Fruit fly (Drosophila melanogaster) whole organism, embryonic: ENCODE results near the gene CG16965.
A peak's percentile ranks its signal among the peaks of the same experiment; 100 is the strongest.

Experiments
- Awh ChIP-seq: fragments of 200-800 bp; sonication (Bioruptor generic); IDR thresholded peaks from 2 replicates; pipeline ENCODE4, ENCODE4 v1.3.6; 2022; ENCODE audit warnings: missing biosample characterization, missing genetic modification characterization
- Bdp1 ChIP-seq: fragments of 200-800 bp; sonication (Bioruptor generic); optimal IDR thresholded peaks from 3 replicates; lab custom pipeline; 2016; ENCODE audit warnings: missing biosample characterization, missing genetic modification characterization
- CG10147 ChIP-seq: fragments of 200-800 bp; sonication (Bioruptor generic); optimal IDR thresholded peaks from 2 replicates; lab custom pipeline; 2019; ENCODE audit warnings: missing biosample characterization, mild to moderate bottlenecking, missing genetic modification characterization, moderate library complexity
- CG10565 ChIP-seq: fragments of 200-800 bp; sonication (Bioruptor generic); optimal IDR thresholded peaks from 3 replicates; lab custom pipeline; 2016; ENCODE audit warnings: missing biosample characterization, mild to moderate bottlenecking, missing genetic modification characterization
- CG11723 ChIP-seq: fragments of 200-800 bp; sonication (Bioruptor generic); optimal IDR thresholded peaks from 2 replicates; lab custom pipeline; 2017; ENCODE audit warnings: missing biosample characterization, mild to moderate bottlenecking, missing genetic modification characterization
- CG12391 ChIP-seq: fragments of 200-800 bp; sonication (Bioruptor generic); optimal IDR thresholded peaks from 3 replicates; lab custom pipeline; 2018; ENCODE audit warnings: missing biosample characterization, mild to moderate bottlenecking, missing genetic modification characterization, moderate library complexity
- CG16815 ChIP-seq: fragments of 200-800 bp; sonication (Bioruptor generic); optimal IDR thresholded peaks from 3 replicates; lab custom pipeline; 2017; ENCODE audit warnings: missing biosample characterization, mild to moderate bottlenecking, missing genetic modification characterization
- CG17328 ChIP-seq: fragments of 200-800 bp; sonication (Bioruptor generic); IDR thresholded peaks from 2 replicates; pipeline ENCODE4 v1.3.6; 2022; ENCODE audit warnings: missing biosample characterization, missing genetic modification characterization
- CG17568 ChIP-seq: fragments of 200-800 bp; sonication (Bioruptor generic); optimal IDR thresholded peaks from 2 replicates; lab custom pipeline; 2018; ENCODE audit warnings: missing biosample characterization, mild to moderate bottlenecking, missing genetic modification characterization, moderate library complexity
- CG18599 ChIP-seq: fragments of 200-800 bp; sonication (Bioruptor generic); optimal IDR thresholded peaks from 3 replicates; lab custom pipeline; 2017; ENCODE audit warnings: missing biosample characterization, missing genetic modification characterization, mild to moderate bottlenecking, moderate library complexity, missing genetic modification reagents
- CG2120 ChIP-seq: fragments of 200-800 bp; sonication (Bioruptor generic); optimal IDR thresholded peaks from 3 replicates; lab custom pipeline; 2016; ENCODE audit warnings: missing biosample characterization, missing genetic modification characterization
- CG2875 ChIP-seq: fragments of 200-800 bp; sonication (Bioruptor generic); optimal IDR thresholded peaks from 2 replicates; lab custom pipeline; 2017; ENCODE audit warnings: missing biosample characterization, mild to moderate bottlenecking, missing genetic modification characterization, missing genetic modification reagents
- CG3065 ChIP-seq: fragments of 200-800 bp; sonication (Bioruptor generic); optimal IDR thresholded peaks from 2 replicates; lab custom pipeline; 2016; ENCODE audit warnings: missing biosample characterization, missing genetic modification characterization
- CG31224 ChIP-seq: fragments of 200-800 bp; sonication (Bioruptor generic); IDR thresholded peaks from 2 replicates; pipeline ENCODE4 v1.3.6; 2022; ENCODE audit warnings: missing biosample characterization, missing genetic modification characterization
- CG31388 ChIP-seq: fragments of 200-800 bp; sonication (Bioruptor generic); optimal IDR thresholded peaks from 2 replicates; lab custom pipeline; 2016; ENCODE audit warnings: missing biosample characterization, missing genetic modification characterization
- CG31441 ChIP-seq: fragments of 200-800 bp; sonication (Bioruptor generic); IDR thresholded peaks from 2 replicates; pipeline ENCODE4 v1.3.6; 2022; ENCODE audit warnings: missing biosample characterization, missing genetic modification characterization
- CG4820 ChIP-seq: fragments of 200-800 bp; sonication (Bioruptor generic); optimal IDR thresholded peaks from 3 replicates; lab custom pipeline; 2016; ENCODE audit warnings: missing biosample characterization, missing genetic modification characterization
- CG6272 ChIP-seq: fragments of 200-800 bp; sonication (Bioruptor generic); IDR thresholded peaks from 2 replicates; pipeline ENCODE4 v1.3.6; 2022; ENCODE audit warnings: missing biosample characterization, missing genetic modification characterization
- CG6683 ChIP-seq: fragments of 200-800 bp; sonication (Bioruptor generic); optimal IDR thresholded peaks from 2 replicates; lab custom pipeline; 2017; ENCODE audit warnings: missing biosample characterization, mild to moderate bottlenecking, missing genetic modification characterization, missing genetic modification reagents
- CG6813 ChIP-seq: fragments of 200-800 bp; sonication (Bioruptor generic); optimal IDR thresholded peaks from 2 replicates; lab custom pipeline; 2017; ENCODE audit warnings: missing biosample characterization, missing genetic modification characterization, mild to moderate bottlenecking, moderate library complexity, missing genetic modification reagents
- CG9215 ChIP-seq: fragments of 200-800 bp; sonication (Bioruptor generic); IDR thresholded peaks from 2 replicates; pipeline ENCODE4 v1.3.6; 2022; ENCODE audit warnings: missing biosample characterization, missing genetic modification characterization
- D19A ChIP-seq: fragments of 200-800 bp; optimal IDR thresholded peaks from 3 replicates; lab custom pipeline; 2019; ENCODE audit warnings: missing biosample characterization, mild to moderate bottlenecking, missing genetic modification characterization, moderate library complexity
- Elba2 ChIP-seq: fragments of 200-800 bp; sonication (Bioruptor generic); optimal IDR thresholded peaks from 3 replicates; lab custom pipeline; 2016; ENCODE audit warnings: missing biosample characterization, missing genetic modification characterization
- MBD-R2 ChIP-seq: fragments of 200-800 bp; sonication (Bioruptor generic); IDR thresholded peaks from 2 replicates; pipeline ENCODE4 v1.3.6; 2022; ENCODE audit warnings: missing biosample characterization, missing genetic modification characterization
- Med ChIP-seq: fragments of 200-800 bp; sonication (Bioruptor generic); peaks from one replicate; lab custom pipeline; 2016; ENCODE audit warnings: missing biosample characterization, missing genetic modification characterization, mild to moderate bottlenecking, inconsistent platforms, moderate library complexity
- NFAT ChIP-seq: fragments of 200-800 bp; sonication (Bioruptor generic); IDR thresholded peaks from 2 replicates; pipeline ENCODE4 v1.3.6; 2022; ENCODE audit warnings: missing biosample characterization, missing genetic modification characterization
- Nf-YC ChIP-seq: fragments of 200-800 bp; optimal IDR thresholded peaks from 3 replicates; lab custom pipeline; 2019; ENCODE audit warnings: missing biosample characterization, mild to moderate bottlenecking, missing genetic modification characterization, moderate library complexity
- NfI ChIP-seq: fragments of 200-800 bp; sonication (Bioruptor generic); optimal IDR thresholded peaks from 3 replicates; lab custom pipeline; 2018; ENCODE audit warnings: missing biosample characterization, mild to moderate bottlenecking, missing genetic modification characterization, moderate library complexity
- Sin3A ChIP-seq: fragments of >200 bp; optimal IDR thresholded peaks from 2 replicates; lab custom pipeline; 2018
- Tbp ChIP-seq: fragments of >200 bp; optimal IDR thresholded peaks from 2 replicates; lab custom pipeline; 2018; ENCODE audit warnings: missing biosample characterization, missing genetic modification characterization
- YL-1 ChIP-seq: fragments of 200-800 bp; sonication (Bioruptor generic); optimal IDR thresholded peaks from 3 replicates; lab custom pipeline; 2017; ENCODE audit warnings: missing biosample characterization, mild to moderate bottlenecking, missing genetic modification characterization
- bab2 ChIP-seq: fragments of 200-800 bp; sonication (Bioruptor generic); optimal IDR thresholded peaks from 2 replicates; lab custom pipeline; 2016; ENCODE audit warnings: missing biosample characterization, missing genetic modification characterization
- chinmo ChIP-seq: fragments of 200-800 bp; sonication (Bioruptor generic); IDR thresholded peaks from 4 replicates; pipeline ENCODE4 v1.3.6; 2022; ENCODE audit warnings: missing biosample characterization, missing genetic modification characterization; ENCODE audit not compliant: partially characterized antibody
- ci ChIP-seq: fragments of 200-800 bp; sonication (Bioruptor generic); IDR thresholded peaks from 3 replicates; pipeline ENCODE4 v1.3.6; 2022; ENCODE audit warnings: missing biosample characterization, missing genetic modification characterization
- corto ChIP-seq: fragments of 200-800 bp; sonication (Bioruptor generic); optimal IDR thresholded peaks from 2 replicates; lab custom pipeline; 2016; ENCODE audit warnings: missing biosample characterization, mild to moderate bottlenecking, missing genetic modification characterization, moderate library complexity
- croc ChIP-seq: fragments of 200-800 bp; sonication (Bioruptor generic); conservative IDR thresholded peaks from 3 replicates; pipeline ENCODE4 v1.3.6; 2022; ENCODE audit warnings: missing biosample characterization, missing genetic modification characterization
- dysf ChIP-seq: fragments of 200-800 bp; sonication (Bioruptor generic); IDR thresholded peaks from 3 replicates; pipeline ENCODE4 v1.3.6; 2022; ENCODE audit warnings: missing biosample characterization, missing genetic modification characterization
- en ChIP-seq: fragments of 200-800 bp; sonication (Bioruptor generic); optimal IDR thresholded peaks from 2 replicates; lab custom pipeline; 2016; ENCODE audit warnings: missing biosample characterization, missing genetic modification characterization
- eve ChIP-seq, 2 experiments: fragments of >200 bp; optimal IDR thresholded peaks; 2 replicates each; lab custom pipeline; 2017; ENCODE audit warnings: missing biosample characterization in 2 of 2, missing genetic modification characterization in 2 of 2
- exex ChIP-seq: fragments of 200-800 bp; sonication (Bioruptor generic); optimal IDR thresholded peaks from 4 replicates; lab custom pipeline; 2018; ENCODE audit warnings: missing biosample characterization, mild to moderate bottlenecking, missing genetic modification characterization, moderate library complexity
- gro ChIP-seq: fragments of 200-800 bp; sonication (Bioruptor generic); optimal IDR thresholded peaks from 2 replicates; lab custom pipeline; 2016; ENCODE audit warnings: missing biosample characterization, missing genetic modification characterization
- klu ChIP-seq: fragments of 200-800 bp; sonication (Bioruptor generic); IDR thresholded peaks from 2 replicates; pipeline ENCODE4 v1.3.6; 2022; ENCODE audit warnings: missing biosample characterization, missing genetic modification characterization
- kni ChIP-seq: fragments of 200-800 bp; sonication (Bioruptor generic); optimal IDR thresholded peaks from 3 replicates; lab custom pipeline; 2017; ENCODE audit warnings: mild to moderate bottlenecking, missing biosample characterization, missing genetic modification reagents, missing genetic modification characterization
- lbe ChIP-seq: fragments of 200-800 bp; sonication (Bioruptor generic); optimal IDR thresholded peaks from 2 replicates; lab custom pipeline; 2016; ENCODE audit warnings: missing biosample characterization, mild to moderate bottlenecking, missing genetic modification characterization
- mam ChIP-seq: fragments of 200-800 bp; sonication (Bioruptor generic); optimal IDR thresholded peaks from 3 replicates; lab custom pipeline; 2016; ENCODE audit warnings: missing biosample characterization, missing genetic modification characterization
- nau ChIP-seq: fragments of 200-800 bp; sonication (Bioruptor generic); optimal IDR thresholded peaks from 3 replicates; lab custom pipeline; 2017; ENCODE audit warnings: missing biosample characterization, mild to moderate bottlenecking, missing genetic modification characterization, missing genetic modification reagents
- oc ChIP-seq: fragments of 200-800 bp; sonication (Bioruptor generic); optimal IDR thresholded peaks from 2 replicates; lab custom pipeline; 2018; ENCODE audit warnings: missing biosample characterization, mild to moderate bottlenecking, missing genetic modification characterization, moderate library complexity
- sqz ChIP-seq: fragments of 200-800 bp; sonication (Bioruptor generic); optimal IDR thresholded peaks from 3 replicates; lab custom pipeline; 2018; ENCODE audit warnings: missing biosample characterization, mild to moderate bottlenecking, missing genetic modification characterization
- stc ChIP-seq: fragments of 200-800 bp; sonication (Bioruptor generic); IDR thresholded peaks from 2 replicates; pipeline ENCODE4 v1.3.6; 2022; ENCODE audit warnings: missing biosample characterization, missing genetic modification characterization
- sug ChIP-seq: fragments of 200-800 bp; optimal IDR thresholded peaks from 2 replicates; lab custom pipeline; 2019; ENCODE audit warnings: missing biosample characterization, mild to moderate bottlenecking, missing genetic modification characterization, moderate library complexity
- vvl ChIP-seq: fragments of 200-800 bp; sonication (Bioruptor generic); IDR thresholded peaks from 2 replicates; pipeline ENCODE4 v1.3.6; 2022; ENCODE audit warnings: missing biosample characterization, missing genetic modification characterization
- wek ChIP-seq: fragments of 200-800 bp; sonication (Bioruptor generic); optimal IDR thresholded peaks from 3 replicates; lab custom pipeline; 2018; ENCODE audit warnings: missing biosample characterization, mild to moderate bottlenecking, missing genetic modification characterization, moderate library complexity
- z ChIP-seq: fragments of 200-800 bp; sonication (Bioruptor generic); IDR thresholded peaks from 3 replicates; pipeline ENCODE4 v1.3.6; 2022; ENCODE audit warnings: missing biosample characterization, missing genetic modification characterization

The CG16965 gene

dm6 chr2L:11960909-11961308 is 20.5 kb upstream of the CG16965 start (continued):
- no peak for TF ChIP-seq CG4820 (GFP tag; lab: Kevin White, UChicago)
- no peak for TF ChIP-seq dysf (GFP tag; lab: Robert Waterston, UW)
- TF ChIP-seq vvl (GFP tag; lab: Robert Waterston, UW) = peak; percentile 56; the same call in 1 of the 2 replicates
- no peak for TF ChIP-seq Tbp
- TF ChIP-seq CG31441 (GFP tag; lab: Robert Waterston, UW) = 0 out of 2 replicates have a peak, but pooled peaks have one; percentile 16
- TF ChIP-seq CG12391 (tag; lab: Kevin White, UChicago) = no peak
- no peak for TF ChIP-seq bab2 (GFP tag; lab: Kevin White, UChicago)
- no peak for TF ChIP-seq stc (GFP tag; lab: Robert Waterston, UW)
- no peak for TF ChIP-seq Sin3A (lab: Kevin White, UChicago)
- TF ChIP-seq croc (GFP tag; lab: Robert Waterston, UW) = no peak
- no peak for TF ChIP-seq corto (GFP tag; lab: Kevin White, UChicago)
- TF ChIP-seq CG31224 (GFP tag; lab: Robert Waterston, UW) = no peak
- TF ChIP-seq klu (GFP tag; lab: Robert Waterston, UW) = no peak
- TF ChIP-seq ci (GFP tag; lab: Robert Waterston, UW) = 0 out of 3 replicates have a peak, but pooled peaks have one; percentile 28
- peak; percentile 29 for TF ChIP-seq kni
- no peak for TF ChIP-seq CG17328 (GFP tag; lab: Robert Waterston, UW)
- TF ChIP-seq mam (GFP tag; lab: Kevin White, UChicago) = no peak
- peak; percentile 50 for TF ChIP-seq CG6813 (GFP tag; lab: Kevin White, UChicago)
- no peak for TF ChIP-seq CG6683 (GFP tag; lab: Kevin White, UChicago)
- no peak for TF ChIP-seq NfI (GFP tag; lab: Kevin White, UChicago)
- no peak for TF ChIP-seq NFAT (GFP tag; lab: Robert Waterston, UW)
- TF ChIP-seq z = no peak
- no peak for TF ChIP-seq MBD-R2 (GFP tag; lab: Robert Waterston, UW)
- TF ChIP-seq sqz (GFP tag; lab: Kevin White, UChicago) = peak; percentile 59
- TF ChIP-seq CG2120 (GFP tag; lab: Kevin White, UChicago) = no peak
- no peak for TF ChIP-seq CG16815 (GFP tag; lab: Kevin White, UChicago)
- TF ChIP-seq Elba2 (GFP tag; lab: Kevin White, UChicago) = no peak
- TF ChIP-seq CG3065 (GFP tag; lab: Kevin White, UChicago) = no peak
- TF ChIP-seq wek (GFP tag; lab: Kevin White, UChicago) = no peak
- TF ChIP-seq CG2875 (GFP tag; lab: Kevin White, UChicago) = no peak
- TF ChIP-seq nau (GFP tag; lab: Kevin White, UChicago) = peak; percentile 16
- no peak for TF ChIP-seq CG17568 (GFP tag; lab: Kevin White, UChicago)
- no peak for TF ChIP-seq CG11723 (GFP tag; lab: Kevin White, UChicago)
- TF ChIP-seq eve (GFP tag; optimal IDR thresholded peaks at IDR 0.05; lab: Kevin White, UChicago) = no peak
- no peak for TF ChIP-seq Med (GFP tag; lab: Kevin White, UChicago)
- no peak for TF ChIP-seq CG18599 (GFP tag; lab: Kevin White, UChicago)
- TF ChIP-seq Bdp1 (GFP tag; lab: Kevin White, UChicago) = no peak
- TF ChIP-seq gro = no peak
- TF ChIP-seq CG6272 = no peak
- TF ChIP-seq lbe (GFP tag; lab: Kevin White, UChicago) = no peak
- no peak for TF ChIP-seq CG10147
- TF ChIP-seq CG10565 = no peak
- no peak for TF ChIP-seq YL-1 (GFP tag; lab: Kevin White, UChicago)
- no peak for TF ChIP-seq sug (tag; lab: Kevin White, UChicago)
- TF ChIP-seq Awh (GFP tag; lab: Robert Waterston, UW) = no peak
- TF ChIP-seq CG9215 (GFP tag; lab: Robert Waterston, UW) = no peak
- no peak for TF ChIP-seq chinmo (GFP tag; lab: Robert Waterston, UW)
- no peak for TF ChIP-seq D19A (tag; lab: Kevin White, UChicago)
- TF ChIP-seq exex = no peak
- no peak for TF ChIP-seq Nf-YC (tag; lab: Kevin White, UChicago)
- TF ChIP-seq oc = peak; percentile 57
- no peak for TF ChIP-seq CG31388 (GFP tag; lab: Kevin White, UChicago)
- TF ChIP-seq en (GFP tag; lab: Kevin White, UChicago) = no peak
